Fruit fly (Drosophila melanogaster): Measurements from ENCODE around the gene CG16734.

DNA sequence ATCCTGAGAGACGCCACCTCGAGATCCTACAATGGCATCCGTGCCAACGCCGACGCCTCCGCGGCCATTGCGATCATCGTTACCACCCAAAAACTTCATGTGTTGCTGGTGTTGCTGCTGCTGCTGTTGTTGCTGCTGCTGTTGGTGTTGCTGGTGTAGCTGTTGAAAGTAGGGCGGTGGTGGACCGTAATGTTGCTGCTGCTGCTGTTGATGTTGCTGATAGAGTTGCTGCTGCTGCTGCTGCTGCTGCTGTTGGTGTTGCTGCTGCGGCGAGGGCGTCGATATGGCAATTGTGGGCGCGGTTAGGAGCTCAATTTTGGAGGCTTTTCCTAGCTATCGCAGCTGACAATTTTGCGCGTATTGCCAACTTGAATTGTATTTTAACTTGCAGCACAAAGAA lies 21.1 kb upstream of the CG16734 start:
- TF ChIP-seq usp (GFP tag; optimal IDR thresholded peaks at IDR 0.05): no peak
- TF ChIP-seq CG8478 (optimal IDR thresholded peaks at IDR 0.05): no peak
- TF ChIP-seq pan (optimal IDR thresholded peaks at IDR 0.05): no peak
- TF ChIP-seq psq (optimal IDR thresholded peaks at IDR 0.05): no peak
- TF ChIP-seq EcR (GFP tag; optimal IDR thresholded peaks at IDR 0.05): no peak

All from whole organism.